Worm (Caenorhabditis elegans): Measurements from ENCODE around the gene Y53F4B.18.

The Y53F4B.18 gene

DNA sequence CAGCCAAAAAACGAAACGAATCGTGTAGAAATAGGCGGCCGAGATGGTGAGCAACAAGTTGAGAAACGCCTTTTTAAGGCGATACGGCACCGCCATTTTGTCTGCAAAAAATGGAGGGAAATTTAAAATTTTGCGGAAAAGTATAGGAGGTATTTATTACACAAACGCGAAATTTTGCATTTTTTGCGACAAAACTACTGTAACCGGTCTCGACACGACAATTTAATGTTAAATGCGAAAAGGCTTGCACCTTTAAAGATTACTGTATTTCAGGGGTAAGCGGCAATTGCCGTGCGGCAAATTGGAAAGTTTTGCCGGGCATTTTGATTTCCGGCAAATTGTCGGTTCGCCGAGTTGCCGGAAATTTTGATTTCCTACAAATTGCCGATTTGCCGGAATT, at the start of gene Y53F4B.18:
Gene Y53F4B.18 (minus strand): TSS at position 101 of the 400 bp plus-strand sequence.
- no peak for TF ChIP-seq lin-15B (tag; optimal IDR thresholded peaks at IDR 0.05)
- no peak for TF ChIP-seq vab-7 (GFP tag; IDR thresholded peaks at IDR 0.05)
- no peak for TF ChIP-seq hlh-11 (tag; optimal IDR thresholded peaks at IDR 0.05)
- no peak for TF ChIP-seq snpc-1.2 (GFP tag; IDR thresholded peaks at IDR 0.05)
- TF ChIP-seq skn-1 (tag; optimal IDR thresholded peaks at IDR 0.05), result no peak
- TF ChIP-seq ceh-32 (tag; optimal IDR thresholded peaks at IDR 0.05; ENCODE audit: poor library complexity), result no peak
- no peak for TF ChIP-seq zip-2 (tag; optimal IDR thresholded peaks at IDR 0.05)

ce11 chrII:15119537-15120360, 48.3 kb upstream of the Y53F4B.18 start, which contains the start of gene arp-1:
arp-1 (plus strand) TSS chrII:15120301.
- TF ChIP-seq saeg-2 (GFP tag; IDR thresholded peaks at IDR 0.05) (no peak), nhr-28 (tag; optimal IDR thresholded peaks at IDR 0.05) (peak; percentile 68), lin-38 (GFP tag; IDR thresholded peaks at IDR 0.05) (peak; percentile 32; the same call in 1 of the 2 replicates), spr-3 (GFP tag; optimal IDR thresholded peaks at IDR 0.05) (peak; percentile 92), dve-1 (tag; optimal IDR thresholded peaks at IDR 0.05; ENCODE audit: insufficient read depth) (peak; percentile 42), Y48G9A.11 (GFP tag; IDR thresholded peaks at IDR 0.05) (peak; percentile 80), zip-11 (GFP tag; IDR thresholded peaks at IDR 0.05) (no peak), mep-1 (tag; optimal IDR thresholded peaks at IDR 0.05) (peak; percentile 68), T26A8.4 (GFP tag; IDR thresholded peaks at IDR 0.05) (0 out of 2 replicates have a peak, but pooled peaks have one; percentile 10), nhr-237 (tag; optimal IDR thresholded peaks at IDR 0.05) (no peak), cey-2 (tag; optimal IDR thresholded peaks at IDR 0.05; ENCODE audit: borderline replicate concordance, insufficient read depth) (no peak), php-3 (GFP tag; IDR thresholded peaks at IDR 0.05) (no peak), nhr-25 (tag; optimal IDR thresholded peaks at IDR 0.05; ENCODE audit: borderline replicate concordance, insufficient read depth) (peak; percentile 27), pha-4 (GFP tag; IDR thresholded peaks at IDR 0.05) (no peak), pha-4 (tag; optimal IDR thresholded peaks at IDR 0.05) (peak; percentile 65), mes-2 (tag; optimal IDR thresholded peaks at IDR 0.05; ENCODE audit: poor library complexity, severe bottlenecking) (peak; percentile 67), madf-5 (GFP tag; IDR thresholded peaks at IDR 0.05) (no peak), T20F7.1 (GFP tag; optimal IDR thresholded peaks at IDR 0.05) (peak; percentile 89), mxl-3 (GFP tag; optimal IDR thresholded peaks at IDR 0.05) (no peak), hmg-1.1 (GFP tag; IDR thresholded peaks at IDR 0.05) (peak; percentile 60), dpl-1 (GFP tag; optimal IDR thresholded peaks at IDR 0.05) (peak; percentile 57), daf-16 (GFP tag; optimal IDR thresholded peaks at IDR 0.05) (no peak), daf-16 (tag; optimal IDR thresholded peaks at IDR 0.05) (peak; percentile 9), lin-13 (GFP tag; optimal IDR thresholded peaks at IDR 0.05) (peak; percentile 42), nhr-76 (tag; optimal IDR thresholded peaks at IDR 0.05) (no peak), ztf-11 (tag; optimal IDR thresholded peaks at IDR 0.05) (no peak), rbr-2 (tag; optimal IDR thresholded peaks at IDR 0.05) (peak; percentile 14), spr-1 (tag; optimal IDR thresholded peaks at IDR 0.05) (peak; percentile 92), dmd-6 (GFP tag; IDR thresholded peaks at IDR 0.05) (0 out of 2 replicates have a peak, but pooled peaks have one; percentile 7), lsy-2 (tag; optimal IDR thresholded peaks at IDR 0.05) (peak; percentile 19 to 68), nhr-77 (tag; optimal IDR thresholded peaks at IDR 0.05) (peak; percentile 24)
